Fruit fly (Drosophila melanogaster): ENCODE measurements around the gene Mpcp2.

Gene Mpcp2

dm6 chr3L:14556177-14556576 lies 18.7 kb downstream of the Mpcp2 start:
- TF ChIP-seq CG7045 (GFP tag; optimal IDR thresholded peaks at IDR 0.05) (no peak), tj (GFP tag; optimal IDR thresholded peaks at IDR 0.05) (peak; percentile 23)

dm6 chr3L:14556774-14557741 lies 19.6 kb downstream of the Mpcp2 start:
- TF ChIP-seq kay (GFP tag; ENCODE audit: borderline replicate concordance) (peak; percentile 88), tj (GFP tag; optimal IDR thresholded peaks at IDR 0.05) (no peak), Clk (GFP tag; optimal IDR thresholded peaks at IDR 0.05) (no peak), CG14711 (tag; optimal IDR thresholded peaks at IDR 0.05) (peak; percentile 38), cic (GFP tag; optimal IDR thresholded peaks at IDR 0.05) (peak; percentile 73), CG7101 (tag; optimal IDR thresholded peaks at IDR 0.05) (peak; percentile 57), CG7045 (GFP tag; optimal IDR thresholded peaks at IDR 0.05) (no peak), ovo (GFP tag; optimal IDR thresholded peaks at IDR 0.05) (no peak), pad (GFP tag; optimal IDR thresholded peaks at IDR 0.05) (no peak), Crg-1 (GFP tag; optimal IDR thresholded peaks at IDR 0.05) (no peak), CG33017 (tag; optimal IDR thresholded peaks at IDR 0.05) (peak; percentile 77), CG5204 (GFP tag; optimal IDR thresholded peaks at IDR 0.05) (no peak)

dm6 chr3L:14558018-14558417 lies 20.6 kb downstream of the Mpcp2 start:
- no peak for TF ChIP-seq bab1 (GFP tag; optimal IDR thresholded peaks at IDR 0.05)
- no peak for TF ChIP-seq kay (GFP tag; ENCODE audit: borderline replicate concordance)
- no peak for TF ChIP-seq CG33017 (tag; optimal IDR thresholded peaks at IDR 0.05)
- TF ChIP-seq CG5204 (GFP tag; optimal IDR thresholded peaks at IDR 0.05) = no peak
- TF ChIP-seq cnc (optimal IDR thresholded peaks at IDR 0.05) = no peak
- TF ChIP-seq CG1620 (GFP tag; optimal IDR thresholded peaks at IDR 0.05) = no peak
- no peak for TF ChIP-seq Crg-1 (GFP tag; optimal IDR thresholded peaks at IDR 0.05)
- no peak for TF ChIP-seq cic (GFP tag; optimal IDR thresholded peaks at IDR 0.05)
- no peak for TF ChIP-seq CG12768 (GFP tag; optimal IDR thresholded peaks at IDR 0.05)
- no peak for TF ChIP-seq Mnt (GFP tag; optimal IDR thresholded peaks at IDR 0.05)
- TF ChIP-seq toe (GFP tag; optimal IDR thresholded peaks at IDR 0.05) = no peak
- no peak for TF ChIP-seq ovo (GFP tag; optimal IDR thresholded peaks at IDR 0.05)
- no peak for TF ChIP-seq pad (GFP tag; optimal IDR thresholded peaks at IDR 0.05)
- TF ChIP-seq CG11617 (GFP tag; optimal IDR thresholded peaks at IDR 0.05) = no peak
- TF ChIP-seq Clk (GFP tag; optimal IDR thresholded peaks at IDR 0.05) = no peak
- no peak for TF ChIP-seq CG14711 (tag; optimal IDR thresholded peaks at IDR 0.05)
- no peak for TF ChIP-seq CG7101 (tag; optimal IDR thresholded peaks at IDR 0.05)
- TF ChIP-seq Hr96 (GFP tag; optimal IDR thresholded peaks at IDR 0.05) = no peak

- TF ChIP-seq cic (GFP tag; optimal IDR thresholded peaks at IDR 0.05) = peak; percentile 82
- TF ChIP-seq kay (GFP tag; ENCODE audit: borderline replicate concordance) = peak; percentile 42
- no peak for TF ChIP-seq bab1 (GFP tag; optimal IDR thresholded peaks at IDR 0.05)
- TF ChIP-seq ovo (GFP tag; optimal IDR thresholded peaks at IDR 0.05) = no peak
- TF ChIP-seq tj (GFP tag; optimal IDR thresholded peaks at IDR 0.05) = peak; percentile 64
- TF ChIP-seq toe (GFP tag; optimal IDR thresholded peaks at IDR 0.05) = no peak
These were observed 21.6 kb downstream of the Mpcp2 start for dm6 chr3L:14558947-14559509.

- no peak for TF ChIP-seq CG33017 (tag; optimal IDR thresholded peaks at IDR 0.05)
- no peak for TF ChIP-seq CG7101 (tag; optimal IDR thresholded peaks at IDR 0.05)
- TF ChIP-seq CG12768 (GFP tag; optimal IDR thresholded peaks at IDR 0.05) = no peak
- TF ChIP-seq cnc (optimal IDR thresholded peaks at IDR 0.05) = no peak
- no peak for TF ChIP-seq toe (GFP tag; optimal IDR thresholded peaks at IDR 0.05)
- TF ChIP-seq CG7045 (GFP tag; optimal IDR thresholded peaks at IDR 0.05) = no peak
- TF ChIP-seq bab1 (GFP tag; optimal IDR thresholded peaks at IDR 0.05) = peak; percentile 36
- TF ChIP-seq Hr96 (GFP tag; optimal IDR thresholded peaks at IDR 0.05) = no peak
- no peak for TF ChIP-seq CG1620 (GFP tag; optimal IDR thresholded peaks at IDR 0.05)
- TF ChIP-seq kay (GFP tag; ENCODE audit: borderline replicate concordance) = peak; percentile 82
- no peak for TF ChIP-seq tj (GFP tag; optimal IDR thresholded peaks at IDR 0.05)
- no peak for TF ChIP-seq CG11617 (GFP tag; optimal IDR thresholded peaks at IDR 0.05)
These were observed 22.2 kb downstream of the Mpcp2 start, which contains the start of gene CG34039 for dm6 chr3L:14559659-14560058. Gene CG34039 (plus strand): TSS chr3L:14560000.

- TF ChIP-seq CG5204 (GFP tag; optimal IDR thresholded peaks at IDR 0.05) (no peak), kay (GFP tag; ENCODE audit: borderline replicate concordance) (no peak), CG14711 (tag; optimal IDR thresholded peaks at IDR 0.05) (no peak), CG33017 (tag; optimal IDR thresholded peaks at IDR 0.05) (no peak), pad (GFP tag; optimal IDR thresholded peaks at IDR 0.05) (no peak), bab1 (GFP tag; optimal IDR thresholded peaks at IDR 0.05) (no peak), ovo (GFP tag; optimal IDR thresholded peaks at IDR 0.05) (no peak), tj (GFP tag; optimal IDR thresholded peaks at IDR 0.05) (no peak), CG12768 (GFP tag; optimal IDR thresholded peaks at IDR 0.05) (no peak), cnc (optimal IDR thresholded peaks at IDR 0.05) (no peak), cic (GFP tag; optimal IDR thresholded peaks at IDR 0.05) (no peak), CG1620 (GFP tag; optimal IDR thresholded peaks at IDR 0.05) (no peak), CG7101 (tag; optimal IDR thresholded peaks at IDR 0.05) (no peak)
These were observed 23.2 kb downstream of the Mpcp2 start, which contains the start of gene Lk for dm6 chr3L:14560664-14561063. Gene Lk (minus strand): TSS chr3L:14560764.

All from whole organism, adult.